Worm (Caenorhabditis elegans): ENCODE results near the gene msp-56.

- TF ChIP-seq elt-3 (tag; optimal IDR thresholded peaks at IDR 0.05) (no peak), nhr-28 (tag; optimal IDR thresholded peaks at IDR 0.05) (no peak), nhr-237 (tag; optimal IDR thresholded peaks at IDR 0.05) (no peak), efl-1 (optimal IDR thresholded peaks at IDR 0.05) (no peak), efl-1 (GFP tag; optimal IDR thresholded peaks at IDR 0.05 in 1 of 2) (no peak), C34B4.2 (tag; optimal IDR thresholded peaks at IDR 0.05) (no peak), xbp-1 (tag; optimal IDR thresholded peaks at IDR 0.05) (no peak), isw-1 (GFP tag; IDR thresholded peaks at IDR 0.05) (no peak), snpc-4 (tag; optimal IDR thresholded peaks at IDR 0.05) (no peak), skn-1 (tag; optimal IDR thresholded peaks at IDR 0.05) (no peak), hlh-4 (tag; optimal IDR thresholded peaks at IDR 0.05) (no peak), hpl-2 (GFP tag; optimal IDR thresholded peaks at IDR 0.05) (no peak), ceh-82 (tag; optimal IDR thresholded peaks at IDR 0.05) (no peak), swsn-7 (tag; optimal IDR thresholded peaks at IDR 0.05) (no peak)
These were observed 5.0 kb upstream of the msp-56 start, which contains the start of gene msp-81 for ce11 chrIV:9836317-9836716.

Data from whole organism, L1 larva.